Fruit fly (Drosophila melanogaster) whole organism, embryonic: Measurements from ENCODE around the gene DnaJ-1.
A peak's percentile ranks its signal among the peaks of the same experiment; 100 is the strongest.

Experiments
- CG12071 ChIP-seq: fragments of 200-800 bp; sonication (Bioruptor generic); optimal IDR thresholded peaks from 3 replicates; lab custom pipeline; 2018; ENCODE audit warnings: missing biosample characterization, mild to moderate bottlenecking, missing genetic modification characterization
- CG12659 ChIP-seq: fragments of 200-800 bp; sonication (Bioruptor generic); optimal IDR thresholded peaks from 3 replicates; lab custom pipeline; 2017; ENCODE audit warnings: mild to moderate bottlenecking, missing biosample characterization, missing genetic modification reagents, missing genetic modification characterization
- CG14710 ChIP-seq: fragments of 200-800 bp; sonication (Bioruptor generic); optimal IDR thresholded peaks from 3 replicates; lab custom pipeline; 2019; ENCODE audit warnings: missing biosample characterization, mild to moderate bottlenecking, missing genetic modification characterization, moderate library complexity
- CG15514 ChIP-seq: fragments of 200-800 bp; sonication (Bioruptor generic); optimal IDR thresholded peaks from 3 replicates; lab custom pipeline; 2017; ENCODE audit warnings: missing biosample characterization, missing genetic modification characterization, mild to moderate bottlenecking, moderate library complexity, missing genetic modification reagents
- CG17568 ChIP-seq: fragments of 200-800 bp; sonication (Bioruptor generic); optimal IDR thresholded peaks from 2 replicates; lab custom pipeline; 2018; ENCODE audit warnings: missing biosample characterization, mild to moderate bottlenecking, missing genetic modification characterization, moderate library complexity
- CG18011 ChIP-seq: fragments of 200-800 bp; sonication (Bioruptor generic); optimal IDR thresholded peaks from 2 replicates; lab custom pipeline; 2017; ENCODE audit warnings: missing biosample characterization, missing genetic modification characterization, mild to moderate bottlenecking, moderate library complexity, missing genotype
- CG2199 ChIP-seq: fragments of 200-800 bp; sonication (Bioruptor generic); IDR thresholded peaks from 3 replicates; pipeline ENCODE4 v1.3.6; 2022; ENCODE audit warnings: missing biosample characterization, missing genetic modification characterization
- CG32767 ChIP-seq: fragments of 200-800 bp; sonication (Bioruptor generic); IDR thresholded peaks from 2 replicates; pipeline ENCODE4 v1.3.6; 2022; ENCODE audit warnings: missing biosample characterization, missing genetic modification characterization
- CG4707 ChIP-seq: fragments of 200-800 bp; sonication (Bioruptor generic); optimal IDR thresholded peaks from 2 replicates; lab custom pipeline; 2018; ENCODE audit warnings: missing biosample characterization, mild to moderate bottlenecking, missing genetic modification characterization, moderate library complexity
- CG4730 ChIP-seq: fragments of 200-800 bp; sonication (Bioruptor generic); IDR thresholded peaks from 2 replicates; pipeline ENCODE4 v1.3.6; 2022; ENCODE audit warnings: missing biosample characterization, missing genetic modification characterization
- CG6175 ChIP-seq: fragments of 200-800 bp; sonication (Bioruptor generic); IDR thresholded peaks from 3 replicates; pipeline ENCODE4 v1.3.6; 2022; ENCODE audit warnings: missing biosample characterization, missing genetic modification characterization
- CG6654 ChIP-seq: fragments of 200-800 bp; sonication (Bioruptor generic); optimal IDR thresholded peaks from 2 replicates; lab custom pipeline; 2017; ENCODE audit warnings: missing biosample characterization, mild to moderate bottlenecking, missing genetic modification characterization
- CG7786 ChIP-seq: fragments of 200-800 bp; sonication (Bioruptor generic); optimal IDR thresholded peaks from 2 replicates; lab custom pipeline; 2016; ENCODE audit warnings: missing biosample characterization, missing genetic modification characterization
- CG8359 ChIP-seq: fragments of 200-800 bp; sonication (Bioruptor generic); optimal IDR thresholded peaks from 2 replicates; lab custom pipeline; 2017; ENCODE audit warnings: missing biosample characterization, mild to moderate bottlenecking, missing genetic modification characterization, borderline replicate concordance
- CG9932 ChIP-seq: fragments of 200-800 bp; sonication (Bioruptor generic); IDR thresholded peaks from 2 replicates; pipeline ENCODE4 v1.3.6; 2022; ENCODE audit warnings: missing biosample characterization, missing genetic modification characterization
- Dip2 ChIP-seq: fragments of 200-800 bp; sonication (Bioruptor generic); IDR thresholded peaks from 2 replicates; pipeline ENCODE4 v1.3.6; 2022; ENCODE audit warnings: missing biosample characterization, missing genetic modification characterization
- Eip74EF ChIP-seq, 2 experiments: fragments of 200-800 bp in 1 of 2; fragments of >200 bp in 1 of 2; sonication (Bioruptor generic) in 1 of 2; optimal IDR thresholded peaks; 2 replicates each; lab custom pipeline; 2017 to 2019; ENCODE audit warnings: missing biosample characterization in 2 of 2, missing genetic modification characterization in 2 of 2, mild to moderate bottlenecking in 1 of 2, moderate library complexity in 1 of 2
- Fer1 ChIP-seq: fragments of 200-800 bp; sonication (Bioruptor generic); optimal IDR thresholded peaks from 2 replicates; lab custom pipeline; 2017; ENCODE audit warnings: missing biosample characterization, mild to moderate bottlenecking, missing genetic modification characterization
- Gug ChIP-seq: fragments of 200-800 bp; sonication (Bioruptor generic); IDR thresholded peaks from 4 replicates; pipeline ENCODE4 v1.3.6; 2022; ENCODE audit warnings: missing biosample characterization, missing genetic modification characterization
- HLH3B ChIP-seq: fragments of 200-800 bp; sonication (Bioruptor generic); IDR thresholded peaks from 2 replicates; pipeline ENCODE4 v1.3.6; 2022; ENCODE audit warnings: missing biosample characterization, missing genetic modification characterization
- Hand ChIP-seq: fragments of 200-800 bp; sonication (Bioruptor generic); optimal IDR thresholded peaks from 2 replicates; lab custom pipeline; 2017; ENCODE audit warnings: mild to moderate bottlenecking, missing biosample characterization, missing genetic modification reagents, missing genetic modification characterization
- Hr78 ChIP-seq, 2 experiments: fragments of 200-800 bp in 1 of 2; fragments of >200 bp in 1 of 2; sonication (Bioruptor generic) in 1 of 2; optimal IDR thresholded peaks; 2 replicates each; lab custom pipeline; 2017 to 2019; ENCODE audit warnings: missing biosample characterization in 2 of 2, missing genetic modification characterization in 2 of 2, mild to moderate bottlenecking in 1 of 2, moderate library complexity in 1 of 2
- MESR4 ChIP-seq: fragments of 200-800 bp; sonication (Bioruptor generic); optimal IDR thresholded peaks from 2 replicates; lab custom pipeline; 2018; ENCODE audit warnings: missing biosample characterization, mild to moderate bottlenecking, missing genetic modification characterization, moderate library complexity
- NK7.1 ChIP-seq: fragments of 200-800 bp; sonication (Bioruptor generic); optimal IDR thresholded peaks from 3 replicates; lab custom pipeline; 2016; ENCODE audit warnings: missing biosample characterization, missing genetic modification characterization
- Optix ChIP-seq: fragments of 200-800 bp; sonication (Bioruptor generic); IDR thresholded peaks from 3 replicates; pipeline ENCODE4 v1.3.6; 2022; ENCODE audit warnings: missing biosample characterization, missing genetic modification characterization
- Ptx1 ChIP-seq: fragments of 200-800 bp; sonication (Bioruptor generic); IDR thresholded peaks from 2 replicates; pipeline ENCODE4 v1.3.6; 2022; ENCODE audit warnings: missing biosample characterization, missing genetic modification characterization
- Xrp1 ChIP-seq: fragments of 200-800 bp; sonication (Bioruptor generic); IDR thresholded peaks from 2 replicates; pipeline ENCODE4 v1.3.6; 2022; ENCODE audit warnings: missing biosample characterization, missing genetic modification characterization
- aop ChIP-seq: fragments of 200-800 bp; sonication (Bioruptor generic); IDR thresholded peaks from 2 replicates; pipeline ENCODE4 v1.3.6; 2022; ENCODE audit warnings: missing biosample characterization, missing genetic modification characterization
- bigmax ChIP-seq: fragments of 200-800 bp; sonication (Bioruptor generic); optimal IDR thresholded peaks from 2 replicates; lab custom pipeline; 2018; ENCODE audit warnings: missing biosample characterization, mild to moderate bottlenecking, missing genetic modification characterization
- cas ChIP-seq: fragments of 200-800 bp; sonication (Bioruptor generic); IDR thresholded peaks from 2 replicates; pipeline ENCODE4 v1.3.6; 2022; ENCODE audit warnings: missing biosample characterization, missing genetic modification characterization
- dmrt11E ChIP-seq: fragments of 200-800 bp; sonication (Bioruptor generic); optimal IDR thresholded peaks from 3 replicates; lab custom pipeline; 2018; ENCODE audit warnings: missing biosample characterization, mild to moderate bottlenecking, missing genetic modification characterization, moderate library complexity
- dmrt99B ChIP-seq: fragments of 200-800 bp; sonication (Bioruptor generic); optimal IDR thresholded peaks from 2 replicates; lab custom pipeline; 2018; ENCODE audit warnings: missing biosample characterization, mild to moderate bottlenecking, missing genetic modification characterization, moderate library complexity
- emc ChIP-seq: fragments of 200-800 bp; sonication (Bioruptor generic); optimal IDR thresholded peaks from 2 replicates; lab custom pipeline; 2016; ENCODE audit warnings: missing biosample characterization, missing genetic modification characterization
- fru ChIP-seq: fragments of >200 bp; optimal IDR thresholded peaks from 2 replicates; lab custom pipeline; 2017
- grau ChIP-seq: fragments of 200-800 bp; optimal IDR thresholded peaks from 3 replicates; lab custom pipeline; 2019; ENCODE audit warnings: missing biosample characterization, mild to moderate bottlenecking, missing genetic modification characterization, moderate library complexity
- grn ChIP-seq: fragments of 200-800 bp; sonication (Bioruptor generic); optimal IDR thresholded peaks from 3 replicates; lab custom pipeline; 2017; ENCODE audit warnings: missing biosample characterization, missing genetic modification characterization
- hbn ChIP-seq: fragments of 200-800 bp; sonication (Bioruptor generic); IDR thresholded peaks from 2 replicates; pipeline ENCODE4 v1.3.6; 2022; ENCODE audit warnings: missing biosample characterization, missing genetic modification characterization; ENCODE audit not compliant: partially characterized antibody
- hth ChIP-seq: fragments of >200 bp; optimal IDR thresholded peaks from 2 replicates; lab custom pipeline; 2017; ENCODE audit warnings: inconsistent platforms
- mirr ChIP-seq: fragments of 200-800 bp; sonication (Bioruptor generic); optimal IDR thresholded peaks from 3 replicates; lab custom pipeline; 2018; ENCODE audit warnings: missing biosample characterization, mild to moderate bottlenecking, missing genetic modification characterization
- mld ChIP-seq: fragments of 200-800 bp; sonication (Bioruptor generic); IDR thresholded peaks from 3 replicates; pipeline ENCODE4 v1.3.6; 2022; ENCODE audit warnings: missing biosample characterization, missing genetic modification characterization; ENCODE audit not compliant: partially characterized antibody
- onecut ChIP-seq: fragments of 200-800 bp; sonication (Bioruptor generic); IDR thresholded peaks from 2 replicates; pipeline ENCODE4 v1.3.6; 2022; ENCODE audit warnings: missing biosample characterization, missing genetic modification characterization
- run ChIP-seq: fragments of 200-800 bp; sonication (Bioruptor generic); optimal IDR thresholded peaks from 3 replicates; lab custom pipeline; 2018; ENCODE audit warnings: missing biosample characterization, mild to moderate bottlenecking, missing genetic modification characterization
- sc ChIP-seq, 3 experiments: fragments of >200 bp in 2 of 3; fragments of 200-800 bp in 1 of 3; sonication (Bioruptor generic) in 1 of 3; optimal IDR thresholded peaks; 2 replicates in 2 of 3; 3 replicates in 1 of 3; lab custom pipeline; 2017; ENCODE audit warnings: mild to moderate bottlenecking in 1 of 3, missing biosample characterization in 1 of 3, missing genetic modification characterization in 1 of 3, missing genetic modification reagents in 1 of 3
- sens-2 ChIP-seq: fragments of 200-800 bp; sonication (Bioruptor generic); IDR thresholded peaks from 2 replicates; pipeline ENCODE4 v1.3.6; 2022; ENCODE audit warnings: missing biosample characterization, missing genetic modification characterization
- sima ChIP-seq: fragments of 200-800 bp; sonication (Bioruptor generic); optimal IDR thresholded peaks from 2 replicates; lab custom pipeline; 2016; ENCODE audit warnings: missing biosample characterization, missing genetic modification characterization
- tna ChIP-seq: fragments of 200-800 bp; sonication (Bioruptor generic); IDR thresholded peaks from 2 replicates; pipeline ENCODE4 v1.3.6; 2022; ENCODE audit warnings: missing biosample characterization, missing genetic modification characterization; ENCODE audit not compliant: partially characterized antibody
- wek ChIP-seq: fragments of 200-800 bp; sonication (Bioruptor generic); optimal IDR thresholded peaks from 3 replicates; lab custom pipeline; 2018; ENCODE audit warnings: missing biosample characterization, mild to moderate bottlenecking, missing genetic modification characterization, moderate library complexity
- zfh1 ChIP-seq: fragments of 200-800 bp; sonication (Bioruptor generic); IDR thresholded peaks from 3 replicates; pipeline ENCODE4 v1.3.6; 2022; ENCODE audit warnings: missing biosample characterization, missing genetic modification characterization

Gene DnaJ-1

dm6 chr3L:5770817-5771425, 18.9 kb upstream of the DnaJ-1 start (continued):
- TF ChIP-seq sima (GFP tag; lab: Kevin White, UChicago) (no peak), cas (GFP tag; lab: Robert Waterston, UW) (peak; percentile 31; the same call in 1 of the 2 replicates), Hr78 (GFP tag; optimal IDR thresholded peaks at IDR 0.05; lab: Kevin White, UChicago) (peak in 1 of 2 experiments; percentile 48), CG2199 (0 out of 3 replicates have a peak, but pooled peaks have one; percentile 23), sens-2 (GFP tag; lab: Robert Waterston, UW) (0 out of 2 replicates have a peak, but pooled peaks have one; percentile 29), Gug (peak; percentile 62; the same call in 3 of the 4 replicates), CG12071 (GFP tag; lab: Kevin White, UChicago) (no peak), Optix (GFP tag; lab: Robert Waterston, UW) (no peak), Fer1 (GFP tag; lab: Kevin White, UChicago) (peak; percentile 91), aop (GFP tag; lab: Robert Waterston, UW) (no peak), CG4707 (peak; percentile 49), HLH3B (GFP tag; lab: Robert Waterston, UW) (peak; percentile 54), CG6654 (peak; percentile 52), emc (peak; percentile 38), CG18011 (peak; percentile 73), CG8359 (GFP tag; lab: Kevin White, UChicago) (peak; percentile 46), CG7786 (peak; percentile 92), mirr (peak; percentile 88), Xrp1 (GFP tag; lab: Robert Waterston, UW) (peak; percentile 82), Dip2 (GFP tag; lab: Robert Waterston, UW) (no peak), CG14710 (tag; lab: Kevin White, UChicago) (peak; percentile 84), grau (peak; percentile 89), hbn (GFP tag; lab: Robert Waterston, UW) (no peak), CG9932 (peak; percentile 82), grn (GFP tag; lab: Kevin White, UChicago) (peak; percentile 95), tna (GFP tag; lab: Robert Waterston, UW) (no peak), mld (no peak), hth (no peak), CG6175 (GFP tag; lab: Robert Waterston, UW) (no peak; the same call in 2 of the 3 replicates), sc (optimal IDR thresholded peaks at IDR 0.05; lab: Kevin White, UChicago) (no peak), sc (GFP tag; optimal IDR thresholded peaks at IDR 0.05; lab: Kevin White, UChicago) (peak; percentile 80), CG15514 (GFP tag; lab: Kevin White, UChicago) (peak; percentile 65), dmrt11E (tag; lab: Kevin White, UChicago) (peak; percentile 80), Eip74EF (GFP tag; optimal IDR thresholded peaks at IDR 0.05; lab: Kevin White, UChicago) (peak in 1 of 2 experiments; percentile 82), Ptx1 (GFP tag; lab: Robert Waterston, UW) (peak; percentile 69), dmrt99B (tag; lab: Kevin White, UChicago) (no peak), CG12659 (peak; percentile 93), CG17568 (GFP tag; lab: Kevin White, UChicago) (no peak), onecut (GFP tag; lab: Robert Waterston, UW) (no peak; the same call in 1 of the 2 replicates), CG4730 (GFP tag; lab: Robert Waterston, UW) (peak; percentile 31; the same call in 1 of the 2 replicates), wek (peak; percentile 54), NK7.1 (GFP tag; lab: Kevin White, UChicago) (peak; percentile 65), Hand (GFP tag; lab: Kevin White, UChicago) (peak; percentile 83), bigmax (GFP tag; lab: Kevin White, UChicago) (peak; percentile 15), run (peak; percentile 53), CG32767 (GFP tag; lab: Robert Waterston, UW) (peak; percentile 64), MESR4 (peak; percentile 16), fru (lab: Kevin White, UChicago) (no peak), zfh1 (GFP tag; lab: Robert Waterston, UW) (peak; percentile 74)
